Fruit fly (Drosophila melanogaster) whole organism, adult: ENCODE data around the gene Ccm3.

Source experiments
- CG11617 ChIP-seq: fragments of 200-800 bp; sonication (Bioruptor generic); optimal IDR thresholded peaks from 2 replicates; lab custom pipeline; 2017; ENCODE audit warnings: mild to moderate bottlenecking, missing biosample characterization, missing genetic modification reagents, missing genetic modification characterization
- CG12768 ChIP-seq: fragments of 200-800 bp; sonication (Bioruptor generic); optimal IDR thresholded peaks from 2 replicates; lab custom pipeline; 2017; ENCODE audit warnings: missing biosample characterization, missing genetic modification characterization, mild to moderate bottlenecking, moderate library complexity, missing genetic modification reagents
- CG14711 ChIP-seq: fragments of 200-800 bp; sonication (Bioruptor generic); optimal IDR thresholded peaks from 2 replicates; lab custom pipeline; 2018; ENCODE audit warnings: missing biosample characterization, mild to moderate bottlenecking, missing genetic modification characterization, moderate library complexity
- CG1620 ChIP-seq: fragments of 200-800 bp; sonication (Bioruptor generic); optimal IDR thresholded peaks from 2 replicates; lab custom pipeline; 2016; ENCODE audit warnings: missing biosample characterization, missing genetic modification characterization
- CG33017 ChIP-seq: fragments of 200-800 bp; sonication (Bioruptor generic); optimal IDR thresholded peaks from 2 replicates; lab custom pipeline; 2018; ENCODE audit warnings: missing biosample characterization, mild to moderate bottlenecking, missing genetic modification characterization, moderate library complexity
- CG5204 ChIP-seq: fragments of 200-800 bp; sonication (Bioruptor generic); optimal IDR thresholded peaks from 2 replicates; lab custom pipeline; 2016; ENCODE audit warnings: missing biosample characterization, missing genetic modification characterization
- CG7045 ChIP-seq: fragments of 200-800 bp; sonication (Bioruptor generic); optimal IDR thresholded peaks from 2 replicates; lab custom pipeline; 2017; ENCODE audit warnings: missing biosample characterization, mild to moderate bottlenecking, missing genetic modification characterization
- CG7101 ChIP-seq: fragments of 200-800 bp; sonication (Bioruptor generic); optimal IDR thresholded peaks from 2 replicates; lab custom pipeline; 2018; ENCODE audit warnings: missing biosample characterization, mild to moderate bottlenecking, missing genetic modification characterization, moderate library complexity
- Clk ChIP-seq: fragments of 200-800 bp; sonication (Bioruptor generic); optimal IDR thresholded peaks from 2 replicates; lab custom pipeline; 2017; ENCODE audit warnings: missing biosample characterization, missing genetic modification characterization
- Hr96 ChIP-seq: fragments of 200-800 bp; sonication (Bioruptor generic); optimal IDR thresholded peaks from 2 replicates; lab custom pipeline; 2016; ENCODE audit warnings: missing biosample characterization, missing genetic modification characterization
- Mnt ChIP-seq: fragments of 200-800 bp; sonication (Bioruptor generic); optimal IDR thresholded peaks from 2 replicates; lab custom pipeline; 2016; ENCODE audit warnings: missing biosample characterization, mild to moderate bottlenecking, missing genetic modification characterization
- bab1 ChIP-seq: fragments of 200-800 bp; sonication (Bioruptor generic); optimal IDR thresholded peaks from 3 replicates; lab custom pipeline; 2019; ENCODE audit warnings: missing biosample characterization, mild to moderate bottlenecking, missing genetic modification characterization, moderate library complexity
- cic ChIP-seq: fragments of 200-800 bp; sonication (Bioruptor generic); optimal IDR thresholded peaks from 2 replicates; lab custom pipeline; 2017; ENCODE audit warnings: missing biosample characterization, mild to moderate bottlenecking, missing genetic modification characterization, moderate library complexity
- cnc ChIP-seq, 2 experiments: fragments of >200 bp; optimal IDR thresholded peaks; 2 replicates each; lab custom pipeline; 2017
- kay ChIP-seq: fragments of 200-800 bp; sonication (Bioruptor generic); peaks from one replicate; lab custom pipeline; 2016; ENCODE audit warnings: missing biosample characterization, missing genetic modification characterization, borderline replicate concordance
- ovo ChIP-seq: fragments of 200-800 bp; sonication (Bioruptor generic); optimal IDR thresholded peaks from 2 replicates; lab custom pipeline; 2016; ENCODE audit warnings: missing biosample characterization, missing genetic modification characterization
- pad ChIP-seq: fragments of 200-800 bp; sonication (Bioruptor generic); optimal IDR thresholded peaks from 3 replicates; lab custom pipeline; 2017; ENCODE audit warnings: missing biosample characterization, missing genetic modification characterization, mild to moderate bottlenecking, moderate library complexity, missing genetic modification reagents
- tj ChIP-seq: fragments of 200-800 bp; sonication (Bioruptor generic); optimal IDR thresholded peaks from 3 replicates; lab custom pipeline; 2017; ENCODE audit warnings: missing biosample characterization, mild to moderate bottlenecking, missing genetic modification characterization, moderate library complexity
- toe ChIP-seq: fragments of 200-800 bp; sonication (Bioruptor generic); optimal IDR thresholded peaks from 2 replicates; lab custom pipeline; 2016; ENCODE audit warnings: missing biosample characterization, missing genetic modification characterization

Gene Ccm3

DNA sequence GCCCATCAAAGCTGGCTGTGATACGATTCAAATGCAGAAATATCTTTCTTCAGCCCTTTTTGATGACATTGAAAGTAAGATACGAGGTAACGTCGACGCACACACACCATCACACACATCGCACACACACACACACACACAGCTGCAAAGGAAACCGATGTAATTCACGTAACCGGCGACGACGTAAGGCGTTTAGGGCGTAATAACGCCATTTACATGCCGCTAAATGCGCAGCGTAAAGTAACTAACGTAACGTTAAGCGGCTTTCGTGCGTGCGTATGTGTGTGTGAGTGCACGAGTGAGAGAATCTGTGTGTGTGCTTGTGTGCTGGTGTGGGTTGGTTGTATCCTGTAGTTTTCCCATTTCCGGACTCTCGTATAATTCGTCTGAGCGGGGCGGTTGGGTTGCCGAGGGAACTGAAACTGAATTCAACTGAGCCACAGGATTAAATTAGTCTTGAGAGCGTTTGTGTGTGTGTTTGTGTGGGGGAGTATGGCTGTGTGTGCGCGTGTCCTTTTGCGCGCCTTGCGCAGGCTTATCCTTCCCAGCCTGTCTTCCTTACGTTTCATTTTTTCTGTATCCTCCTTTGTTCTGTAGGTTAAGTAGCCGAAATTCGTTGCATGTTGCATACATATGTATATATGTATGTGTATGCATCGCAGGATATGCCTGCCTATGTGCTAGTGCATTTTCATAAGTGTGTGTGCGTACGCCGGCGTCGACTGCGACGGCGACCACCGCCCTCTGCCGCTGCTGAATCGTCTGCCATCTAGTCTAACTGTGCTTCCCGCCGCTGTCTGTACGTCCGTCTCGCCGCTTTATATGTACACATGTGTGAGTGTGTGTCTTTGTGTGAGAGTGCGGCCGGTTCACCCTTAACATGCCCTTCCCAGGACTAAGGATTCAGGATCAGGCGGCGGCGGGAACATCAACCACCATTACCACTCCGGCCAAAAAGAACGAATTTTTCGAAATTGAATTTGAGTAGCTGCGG is 46.3 kb downstream of the Ccm3 start:
- TF ChIP-seq bab1 (GFP tag; lab: Kevin White, UChicago) = no peak
- no peak for TF ChIP-seq CG11617
- TF ChIP-seq tj (GFP tag; lab: Kevin White, UChicago) = no peak
- TF ChIP-seq kay (GFP tag; lab: Kevin White, UChicago) = no peak
- no peak for TF ChIP-seq Clk (GFP tag; lab: Kevin White, UChicago)
- no peak for TF ChIP-seq pad (GFP tag; lab: Kevin White, UChicago)
- no peak for TF ChIP-seq ovo (GFP tag; lab: Kevin White, UChicago)
- TF ChIP-seq cnc (optimal IDR thresholded peaks at IDR 0.05; lab: Kevin White, UChicago) = no peak
- no peak for TF ChIP-seq CG14711
- TF ChIP-seq toe = no peak
- no peak for TF ChIP-seq CG33017 (tag; lab: Kevin White, UChicago)
- no peak for TF ChIP-seq CG5204 (GFP tag; lab: Kevin White, UChicago)
- TF ChIP-seq CG7101 (tag; lab: Kevin White, UChicago) = no peak
- no peak for TF ChIP-seq CG7045 (GFP tag; lab: Kevin White, UChicago)
- TF ChIP-seq CG1620 (GFP tag; lab: Kevin White, UChicago) = no peak
- TF ChIP-seq CG12768 (GFP tag; lab: Kevin White, UChicago) = no peak

- TF ChIP-seq CG1620 (GFP tag; lab: Kevin White, UChicago) (no peak), CG14711 (no peak), CG11617 (peak; percentile 0), bab1 (GFP tag; lab: Kevin White, UChicago) (no peak), tj (GFP tag; lab: Kevin White, UChicago) (no peak), pad (GFP tag; lab: Kevin White, UChicago) (no peak), CG7045 (GFP tag; lab: Kevin White, UChicago) (no peak), Mnt (GFP tag; lab: Kevin White, UChicago) (no peak), kay (GFP tag; lab: Kevin White, UChicago) (no peak), CG33017 (tag; lab: Kevin White, UChicago) (no peak), cic (no peak), Clk (GFP tag; lab: Kevin White, UChicago) (no peak), Hr96 (GFP tag; lab: Kevin White, UChicago) (no peak), toe (no peak), cnc (optimal IDR thresholded peaks at IDR 0.05; lab: Kevin White, UChicago) (no peak), CG7101 (tag; lab: Kevin White, UChicago) (peak; percentile 11), ovo (GFP tag; lab: Kevin White, UChicago) (no peak)
These were observed 47.2 kb downstream of the Ccm3 start for dm6 chr3R:15418824-15419530.

DNA sequence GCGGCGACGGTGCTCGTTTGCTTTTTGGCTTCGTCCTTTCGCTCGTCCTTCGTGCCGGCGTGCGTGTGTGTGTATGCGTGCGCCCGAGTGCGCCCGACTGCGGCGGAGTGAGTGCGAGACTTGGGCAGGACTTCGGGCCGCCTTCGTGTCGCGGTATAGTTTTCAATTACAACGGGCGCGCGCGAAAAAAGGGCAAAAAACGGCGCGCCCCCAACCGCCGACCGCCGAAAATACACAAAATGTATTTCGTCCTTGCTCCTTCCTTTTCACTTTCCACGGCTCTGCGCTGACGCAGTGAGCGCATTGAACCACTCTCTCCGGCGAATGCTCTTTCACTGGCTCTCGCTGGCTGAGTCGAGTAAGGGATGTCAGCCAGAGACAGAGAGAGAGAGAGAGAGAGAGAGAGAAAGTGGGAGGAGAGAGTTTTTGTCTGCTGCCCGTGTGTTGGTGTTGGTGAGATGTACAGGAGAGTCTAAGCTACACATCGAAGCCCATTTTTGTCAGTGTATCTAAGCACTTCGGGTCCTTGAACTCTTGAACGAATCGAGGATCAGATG is 48.7 kb downstream of the Ccm3 start:
- TF ChIP-seq CG7045 (GFP tag; lab: Kevin White, UChicago) = no peak
- no peak for TF ChIP-seq bab1 (GFP tag; lab: Kevin White, UChicago)
- no peak for TF ChIP-seq CG33017 (tag; lab: Kevin White, UChicago)
- TF ChIP-seq pad (GFP tag; lab: Kevin White, UChicago) = no peak
- TF ChIP-seq toe = no peak
- TF ChIP-seq cic = no peak
- TF ChIP-seq CG7101 (tag; lab: Kevin White, UChicago) = no peak
